Worm (Caenorhabditis elegans) whole organism, L1 larva: Measurements from ENCODE around the gene algn-14.

ENCODE experiments used
- C04F5.9 ChIP-seq: sonication (generic microtip); optimal IDR thresholded peaks from 2 replicates; lab custom pipeline; 2016; ENCODE audit warnings: missing genetic modification characterization, missing compliant biosample characterization
- C16A3.4 ChIP-seq: fragments of 150-350 bp; optimal IDR thresholded peaks from 2 replicates; lab custom pipeline; 2014; ENCODE audit warnings: missing biosample characterization, missing genetic modification characterization
- ceh-8 ChIP-seq: fragments of 200-800 bp; sonication (Bioruptor generic); optimal IDR thresholded peaks from 2 replicates; lab custom pipeline; 2018; ENCODE audit warnings: mild to moderate bottlenecking, missing genetic modification characterization, moderate library complexity, missing compliant biosample characterization
- ceh-90 ChIP-seq: sonication (generic microtip); optimal IDR thresholded peaks from 2 replicates; lab custom pipeline; 2016; ENCODE audit warnings: missing genetic modification characterization, missing compliant biosample characterization
- ces-1 ChIP-seq: fragments of 150-350 bp; optimal IDR thresholded peaks from 2 replicates; lab custom pipeline; 2014; ENCODE audit warnings: missing biosample characterization, missing genetic modification reagents, missing genetic modification characterization
- efl-1 ChIP-seq, 4 experiments: fragments of 150-350 bp; optimal IDR thresholded peaks in 3 of 4; peaks in 1 of 4; 1 replicate in 1 of 4; 2 replicates in 3 of 4; lab custom pipeline; 2014; ENCODE audit warnings: missing biosample characterization in 2 of 4, missing genetic modification characterization in 2 of 4, missing genetic modification reagents in 2 of 4
- efl-3 ChIP-seq: fragments of 200-800 bp; sonication (Bioruptor generic); optimal IDR thresholded peaks from 2 replicates; lab custom pipeline; 2018; ENCODE audit warnings: mild to moderate bottlenecking, missing genetic modification characterization, missing compliant biosample characterization
- fkh-10 ChIP-seq: sonication (generic microtip); optimal IDR thresholded peaks from 2 replicates; lab custom pipeline; 2017; ENCODE audit warnings: missing biosample characterization, missing genetic modification reagents, missing genetic modification characterization
- fkh-4 ChIP-seq: sonication (generic microtip); optimal IDR thresholded peaks from 2 replicates; lab custom pipeline; 2016; ENCODE audit warnings: missing compliant biosample characterization, missing genetic modification characterization, borderline replicate concordance
- hlh-4 ChIP-seq: sonication (generic microtip); optimal IDR thresholded peaks from 2 replicates; lab custom pipeline; 2016; ENCODE audit warnings: mild to moderate bottlenecking, missing genetic modification characterization, missing compliant biosample characterization
- isw-1 ChIP-seq: fragments of 200-800 bp; sonication (Bioruptor generic); IDR thresholded peaks from 2 replicates; pipeline ENCODE4 v1.3.6; 2022; ENCODE audit warnings: missing genetic modification characterization, missing compliant biosample characterization
- jun-1 ChIP-seq: fragments of 150-350 bp; optimal IDR thresholded peaks from 2 replicates; lab custom pipeline; 2014; ENCODE audit warnings: missing biosample characterization, missing genetic modification reagents, missing genetic modification characterization
- lin-13 ChIP-seq: fragments of 150-350 bp; optimal IDR thresholded peaks from 2 replicates; lab custom pipeline; 2014; ENCODE audit warnings: missing biosample characterization, missing genetic modification reagents, missing genetic modification characterization
- lin-15B ChIP-seq: fragments of 150-350 bp; sonication (generic microtip); optimal IDR thresholded peaks from 3 replicates; lab custom pipeline; 2014; ENCODE audit warnings: missing biosample characterization, missing genetic modification characterization
- lin-39 ChIP-seq: fragments of 150-350 bp; optimal IDR thresholded peaks from 2 replicates; lab custom pipeline; 2014; ENCODE audit warnings: missing biosample characterization, missing genetic modification reagents, missing genetic modification characterization
- lsy-2 ChIP-seq, 2 experiments: fragments of 150-350 bp; optimal IDR thresholded peaks; 2 replicates each; lab custom pipeline; 2014; ENCODE audit warnings: missing biosample characterization in 2 of 2, missing genetic modification characterization in 2 of 2
- mef-2 ChIP-seq: fragments of 150-350 bp; optimal IDR thresholded peaks from 2 replicates; lab custom pipeline; 2014; ENCODE audit warnings: missing biosample characterization, missing genetic modification characterization
- mep-1 ChIP-seq: fragments of 150-350 bp; optimal IDR thresholded peaks from 2 replicates; lab custom pipeline; 2014; ENCODE audit warnings: missing biosample characterization, missing genetic modification characterization
- nhr-20 ChIP-seq: sonication (generic microtip); optimal IDR thresholded peaks from 2 replicates; lab custom pipeline; 2016; ENCODE audit warnings: mild to moderate bottlenecking, missing genetic modification characterization, missing compliant biosample characterization
- nhr-28 ChIP-seq: fragments of 150-350 bp; optimal IDR thresholded peaks from 2 replicates; lab custom pipeline; 2014; ENCODE audit warnings: missing biosample characterization, missing genetic modification characterization
- nhr-47 ChIP-seq: sonication (generic microtip); optimal IDR thresholded peaks from 2 replicates; lab custom pipeline; 2016; ENCODE audit warnings: mild to moderate bottlenecking, missing genetic modification characterization, moderate library complexity, missing compliant biosample characterization
- nhr-76 ChIP-seq: sonication (generic microtip); optimal IDR thresholded peaks from 2 replicates; lab custom pipeline; 2017; ENCODE audit warnings: missing biosample characterization, missing genetic modification characterization
- nhr-85 ChIP-seq: sonication (generic microtip); peaks from one replicate; lab custom pipeline; 2016; ENCODE audit warnings: missing genetic modification characterization, inconsistent platforms, missing compliant biosample characterization
- nhr-90 ChIP-seq: sonication (generic microtip); optimal IDR thresholded peaks from 2 replicates; lab custom pipeline; 2016; ENCODE audit warnings: mild to moderate bottlenecking, missing genetic modification characterization, missing compliant biosample characterization; ENCODE audit not compliant: poor library complexity
- pag-3 ChIP-seq: sonication (generic microtip); optimal IDR thresholded peaks from 2 replicates; lab custom pipeline; 2017; ENCODE audit warnings: missing genetic modification characterization, mild to moderate bottlenecking, missing compliant biosample characterization, antibody characterized with exemption, borderline replicate concordance; ENCODE audit not compliant: insufficient read depth
- pqm-1 ChIP-seq: sonication (generic microtip); optimal IDR thresholded peaks from 3 replicates; lab custom pipeline; 2017; ENCODE audit warnings: missing biosample characterization, missing genetic modification characterization
- rnt-1 ChIP-seq: sonication (generic microtip); optimal IDR thresholded peaks from 2 replicates; lab custom pipeline; 2016; ENCODE audit warnings: mild to moderate bottlenecking, missing genetic modification characterization, moderate library complexity, missing compliant biosample characterization
- skn-1 ChIP-seq: fragments of 150-350 bp; optimal IDR thresholded peaks from 2 replicates; lab custom pipeline; 2014; ENCODE audit warnings: missing biosample characterization, missing genetic modification characterization
- sptf-1 ChIP-seq: fragments of 150-350 bp; optimal IDR thresholded peaks from 2 replicates; lab custom pipeline; 2014; ENCODE audit warnings: missing biosample characterization, missing genetic modification characterization
- sup-37 ChIP-seq: fragments of 200-800 bp; sonication (Bioruptor generic); optimal IDR thresholded peaks from 2 replicates; lab custom pipeline; 2018; ENCODE audit warnings: mild to moderate bottlenecking, missing genetic modification characterization, missing compliant biosample characterization
- tbx-2 ChIP-seq: sonication (generic microtip); optimal IDR thresholded peaks from 2 replicates; lab custom pipeline; 2016; ENCODE audit warnings: missing genetic modification characterization, missing compliant biosample characterization
- unc-130 ChIP-seq: fragments of 150-350 bp; optimal IDR thresholded peaks from 2 replicates; lab custom pipeline; 2017; ENCODE audit warnings: missing biosample characterization, missing genetic modification characterization, inconsistent platforms
- unc-62 ChIP-seq: fragments of 150-350 bp; optimal IDR thresholded peaks from 2 replicates; lab custom pipeline; 2014; ENCODE audit warnings: missing biosample characterization, missing genetic modification reagents, missing genetic modification characterization
- unc-86 ChIP-seq: sonication (generic microtip); optimal IDR thresholded peaks from 2 replicates; lab custom pipeline; 2016; ENCODE audit warnings: missing genetic modification characterization, missing compliant biosample characterization
- unc-98 ChIP-seq: fragments of 200-800 bp; sonication (Bioruptor generic); IDR thresholded peaks from 2 replicates; pipeline ENCODE4 v1.3.6; 2022; ENCODE audit warnings: missing genetic modification characterization, missing compliant biosample characterization
- zip-4 ChIP-seq: fragments of 200-800 bp; sonication (Bioruptor generic); optimal IDR thresholded peaks from 2 replicates; lab custom pipeline; 2018; ENCODE audit warnings: mild to moderate bottlenecking, missing genetic modification characterization, moderate library complexity, missing compliant biosample characterization
- ztf-11 ChIP-seq, 2 experiments: sonication (generic microtip); optimal IDR thresholded peaks; 2 replicates each; lab custom pipeline; 2016 to 2017; ENCODE audit warnings: missing genetic modification characterization in 2 of 2, missing biosample characterization in 1 of 2, missing compliant biosample characterization in 1 of 2
- ztf-4 ChIP-seq: fragments of 150-350 bp; optimal IDR thresholded peaks from 2 replicates; lab custom pipeline; 2014; ENCODE audit warnings: missing biosample characterization, missing genetic modification characterization

algn-14 gene

ce11 chrIV:3812812-3813211, 9.6 kb upstream of the algn-14 start:
- no peak for TF ChIP-seq nhr-90 (tag; lab: Kevin White, UChicago)
- TF ChIP-seq efl-1 (optimal IDR thresholded peaks at IDR 0.05; lab: Kevin White, UChicago): no peak
- TF ChIP-seq efl-1 (GFP tag; optimal IDR thresholded peaks at IDR 0.05 in 1 of 2; lab: Kevin White, UChicago): peak in 1 of 2 experiments; percentile 70

- TF ChIP-seq lin-39 (tag; lab: Kevin White, UChicago) (no peak), ceh-90 (peak; percentile 65), fkh-4 (tag; lab: Kevin White, UChicago) (peak; percentile 24), sup-37 (GFP tag; lab: Kevin White, UChicago) (no peak), ztf-11 (tag; optimal IDR thresholded peaks at IDR 0.05; lab: Kevin White, UChicago) (no peak), unc-130 (no peak), sptf-1 (tag; lab: Kevin White, UChicago) (no peak), nhr-28 (tag; lab: Kevin White, UChicago) (no peak), nhr-76 (no peak), pqm-1 (tag; lab: Kevin White, UChicago) (no peak), zip-4 (GFP tag; lab: Kevin White, UChicago) (no peak), rnt-1 (peak; percentile 76), lin-15B (tag; lab: Kevin White, UChicago) (no peak), unc-86 (no peak), efl-1 (optimal IDR thresholded peaks at IDR 0.05; lab: Kevin White, UChicago) (peak in 1 of 2 experiments; percentile 9), efl-1 (GFP tag; optimal IDR thresholded peaks at IDR 0.05 in 1 of 2; lab: Kevin White, UChicago) (no peak), unc-62 (GFP tag; lab: Kevin White, UChicago) (no peak), ces-1 (GFP tag; lab: Kevin White, UChicago) (no peak), C04F5.9 (tag; lab: Kevin White, UChicago) (no peak), ceh-8 (GFP tag; lab: Kevin White, UChicago) (no peak), nhr-85 (tag; lab: Kevin White, UChicago) (peak; percentile 74), mef-2 (no peak), tbx-2 (no peak)
Observed at ce11 chrIV:3807545-3807944, 4.3 kb upstream of the algn-14 start.

- TF ChIP-seq lsy-2 (tag; optimal IDR thresholded peaks at IDR 0.05; lab: Kevin White, UChicago): no peak
- TF ChIP-seq ceh-8 (GFP tag; lab: Kevin White, UChicago): no peak
- no peak for TF ChIP-seq efl-1 (optimal IDR thresholded peaks at IDR 0.05; lab: Kevin White, UChicago)
- peak in 1 of 2 experiments; percentile 52 for TF ChIP-seq efl-1 (GFP tag; optimal IDR thresholded peaks at IDR 0.05 in 1 of 2; lab: Kevin White, UChicago)
Observed at ce11 chrIV:3807092-3807491, 3.9 kb upstream of the algn-14 start, which contains the start of gene M02B7.7. Gene M02B7.7, minus strand, starts transcription at chrIV:3807192.

ce11 chrIV:3805219-3805618, 2.0 kb upstream of the algn-14 start, which contains the start of gene fbxc-47:
Gene fbxc-47, plus strand, starts transcription at chrIV:3805519.
- TF ChIP-seq unc-98: no peak
- TF ChIP-seq skn-1: no peak
- TF ChIP-seq C16A3.4 (tag; lab: Kevin White, UChicago): no peak
- no peak for TF ChIP-seq lin-13 (GFP tag; lab: Kevin White, UChicago)
- no peak for TF ChIP-seq nhr-20 (tag; lab: Kevin White, UChicago)
- TF ChIP-seq ztf-11 (tag; optimal IDR thresholded peaks at IDR 0.05; lab: Kevin White, UChicago): no peak
- no peak for TF ChIP-seq lsy-2 (tag; optimal IDR thresholded peaks at IDR 0.05; lab: Kevin White, UChicago)
- no peak for TF ChIP-seq isw-1 (GFP tag; lab: Robert Waterston, UW)
- TF ChIP-seq tbx-2: no peak
- TF ChIP-seq hlh-4 (tag; lab: Kevin White, UChicago): no peak

- TF ChIP-seq jun-1 (tag; lab: Kevin White, UChicago): no peak
- TF ChIP-seq unc-62 (GFP tag; lab: Kevin White, UChicago): no peak
- TF ChIP-seq mep-1 (tag; lab: Kevin White, UChicago): no peak
- TF ChIP-seq ztf-4 (tag; lab: Kevin White, UChicago): no peak
- no peak for TF ChIP-seq pag-3
- no peak for TF ChIP-seq efl-3 (GFP tag; lab: Kevin White, UChicago)
- TF ChIP-seq nhr-76: no peak
- no peak for TF ChIP-seq fkh-10 (GFP tag; lab: Kevin White, UChicago)
- TF ChIP-seq fkh-4 (tag; lab: Kevin White, UChicago): no peak
- TF ChIP-seq nhr-85 (tag; lab: Kevin White, UChicago): no peak
- TF ChIP-seq tbx-2: no peak
- no peak for TF ChIP-seq nhr-47
Observed at ce11 chrIV:3800952-3801351, 2.3 kb downstream of the algn-14 start, which contains the start of gene osm-3. Gene osm-3, minus strand, starts transcription at chrIV:3801052.
